Worm (Caenorhabditis elegans) whole organism, L4 larva: ENCODE measurements around the gene cka-1.
"Not testable (repeated sequence)": the region's sequence is repeated elsewhere in the genome, so short reads cannot be mapped to it uniquely, and the experiment has no call there.

Source experiments
- F26F4.8 ChIP-seq: fragments of 200-800 bp; sonication (Bioruptor generic); conservative IDR thresholded peaks from 2 replicates; pipeline ENCODE4 v1.3.6; 2022; ENCODE audit warnings: missing genetic modification characterization, missing compliant biosample characterization
- F44E2.7 ChIP-seq: fragments of 200-800 bp; sonication (Bioruptor generic); IDR thresholded peaks from 2 replicates; pipeline ENCODE4 v2.1.2; 2022; ENCODE audit warnings: missing genetic modification characterization, missing compliant biosample characterization
- F49E8.2 ChIP-seq: sonication (generic microtip); optimal IDR thresholded peaks from 2 replicates; lab custom pipeline; 2016; ENCODE audit warnings: missing compliant biosample characterization, mild to moderate bottlenecking, missing genetic modification characterization, borderline replicate concordance
- T20F7.1 ChIP-seq: fragments of 200-800 bp; sonication (Bioruptor generic); optimal IDR thresholded peaks from 2 replicates; lab custom pipeline; 2018; ENCODE audit warnings: mild to moderate bottlenecking, missing genetic modification characterization, missing compliant biosample characterization
- T26A8.4 ChIP-seq: fragments of 200-800 bp; sonication (Bioruptor generic); IDR thresholded peaks from 2 replicates; pipeline ENCODE4 v1.3.6; 2022; ENCODE audit warnings: missing genetic modification characterization, missing compliant biosample characterization
- Y48G9A.11 ChIP-seq: fragments of 200-800 bp; sonication (Bioruptor generic); IDR thresholded peaks from 2 replicates; pipeline ENCODE4 v1.3.6; 2022; ENCODE audit warnings: missing genetic modification reagents, missing genetic modification characterization, missing compliant biosample characterization
- Y5F2A.4 ChIP-seq: fragments of 200-800 bp; sonication (Bioruptor generic); optimal IDR thresholded peaks from 2 replicates; lab custom pipeline; 2018; ENCODE audit warnings: mild to moderate bottlenecking, missing genetic modification characterization, missing compliant biosample characterization
- ZK546.5 ChIP-seq, 2 experiments: sonication (generic microtip); optimal IDR thresholded peaks; 2 replicates each; lab custom pipeline; 2017; ENCODE audit warnings: missing biosample characterization in 2 of 2, missing genetic modification characterization in 2 of 2
- ceh-20 ChIP-seq: fragments of 200-800 bp; sonication (Bioruptor generic); IDR thresholded peaks from 2 replicates; pipeline ENCODE4 v1.3.6; 2022; ENCODE audit warnings: missing genetic modification reagents, missing genetic modification characterization, missing compliant biosample characterization
- ceh-28 ChIP-seq: fragments of 150-350 bp; optimal IDR thresholded peaks from 2 replicates; lab custom pipeline; 2014; ENCODE audit warnings: missing biosample characterization, missing genetic modification reagents, missing genetic modification characterization
- ceh-32 ChIP-seq: sonication (generic microtip); optimal IDR thresholded peaks from 2 replicates; lab custom pipeline; 2016; ENCODE audit warnings: mild to moderate bottlenecking, missing genetic modification characterization, missing compliant biosample characterization; ENCODE audit not compliant: poor library complexity
- ceh-44 ChIP-seq: fragments of 200-800 bp; sonication (Bioruptor generic); IDR thresholded peaks from 2 replicates; pipeline ENCODE4 v1.3.6; 2022; ENCODE audit warnings: missing genetic modification reagents, missing genetic modification characterization, missing compliant biosample characterization
- daf-16 ChIP-seq, 3 experiments: sonication (generic microtip); optimal IDR thresholded peaks; 2 replicates each; lab custom pipeline; 2016 to 2017; ENCODE audit warnings: missing genetic modification characterization in 3 of 3, missing genetic modification reagents in 3 of 3, mild to moderate bottlenecking in 2 of 3, missing compliant biosample characterization in 2 of 3, missing biosample characterization in 1 of 3, moderate library complexity in 1 of 3
- daf-8 ChIP-seq: fragments of 200-800 bp; sonication (Bioruptor generic); IDR thresholded peaks from 2 replicates; pipeline ENCODE4 v1.3.6; 2022; ENCODE audit warnings: missing genetic modification characterization, missing compliant biosample characterization
- dmd-6 ChIP-seq: fragments of 200-800 bp; sonication (Bioruptor generic); IDR thresholded peaks from 2 replicates; pipeline ENCODE4 v1.3.6; 2022; ENCODE audit warnings: missing genetic modification reagents, missing genetic modification characterization, missing compliant biosample characterization
- dpl-1 ChIP-seq: fragments of 150-350 bp; optimal IDR thresholded peaks from 2 replicates; lab custom pipeline; 2014; ENCODE audit warnings: missing biosample characterization, missing genetic modification reagents, missing genetic modification characterization
- dve-1 ChIP-seq: sonication (generic microtip); optimal IDR thresholded peaks from 2 replicates; lab custom pipeline; 2017; ENCODE audit warnings: antibody characterized with exemption, mild to moderate bottlenecking, missing genetic modification characterization, missing compliant biosample characterization; ENCODE audit not compliant: insufficient read depth
- egl-27 ChIP-seq: sonication (generic microtip); optimal IDR thresholded peaks from 3 replicates; lab custom pipeline; 2017; ENCODE audit warnings: missing biosample characterization, missing genetic modification reagents, missing genetic modification characterization
- egl-43 ChIP-seq: fragments of 200-800 bp; sonication (Bioruptor generic); IDR thresholded peaks from 2 replicates; pipeline ENCODE4 v1.3.6; 2022; ENCODE audit warnings: missing genetic modification reagents, missing genetic modification characterization, missing compliant biosample characterization
- fkh-10 ChIP-seq: fragments of 150-350 bp; optimal IDR thresholded peaks from 2 replicates; lab custom pipeline; 2014; ENCODE audit warnings: missing biosample characterization, missing genetic modification reagents, missing genetic modification characterization
- gei-8 ChIP-seq: fragments of 200-800 bp; sonication (Bioruptor generic); optimal IDR thresholded peaks from 2 replicates; lab custom pipeline; 2018; ENCODE audit warnings: mild to moderate bottlenecking, missing genetic modification characterization, missing compliant biosample characterization
- hlh-11 ChIP-seq: fragments of 200-800 bp; sonication (Bioruptor generic); optimal IDR thresholded peaks from 2 replicates; lab custom pipeline; 2018; ENCODE audit warnings: mild to moderate bottlenecking, missing genetic modification characterization, missing compliant biosample characterization
- hmg-1.1 ChIP-seq: fragments of 200-800 bp; sonication (Bioruptor generic); IDR thresholded peaks from 2 replicates; pipeline ENCODE4 v1.3.6; 2022; ENCODE audit warnings: missing genetic modification reagents, missing genetic modification characterization, missing compliant biosample characterization
- lin-1 ChIP-seq: fragments of 200-800 bp; sonication (Bioruptor generic); IDR thresholded peaks from 2 replicates; pipeline ENCODE4 v1.3.6; 2022; ENCODE audit warnings: missing genetic modification reagents, missing genetic modification characterization, missing compliant biosample characterization
- lir-3 ChIP-seq: sonication (generic microtip); optimal IDR thresholded peaks from 2 replicates; lab custom pipeline; 2016; ENCODE audit warnings: mild to moderate bottlenecking, missing genetic modification characterization, missing compliant biosample characterization
- madf-9 ChIP-seq: fragments of 200-800 bp; sonication (Bioruptor generic); conservative IDR thresholded peaks from 2 replicates; pipeline ENCODE4 v1.3.6; 2022; ENCODE audit warnings: missing genetic modification reagents, missing genetic modification characterization, missing compliant biosample characterization
- nhr-10 ChIP-seq: fragments of 150-350 bp; optimal IDR thresholded peaks from 2 replicates; lab custom pipeline; 2014; ENCODE audit warnings: missing biosample characterization, missing genetic modification characterization
- nhr-28 ChIP-seq: fragments of 150-350 bp; optimal IDR thresholded peaks from 2 replicates; lab custom pipeline; 2014; ENCODE audit warnings: missing biosample characterization, missing genetic modification characterization
- nhr-48 ChIP-seq: sonication (generic microtip); optimal IDR thresholded peaks from 2 replicates; lab custom pipeline; 2016; ENCODE audit warnings: mild to moderate bottlenecking, missing genetic modification characterization, missing compliant biosample characterization
- nhr-77 ChIP-seq: fragments of 150-350 bp; optimal IDR thresholded peaks from 2 replicates; lab custom pipeline; 2014; ENCODE audit warnings: missing biosample characterization, missing genetic modification characterization
- pqm-1 ChIP-seq: sonication (generic microtip); optimal IDR thresholded peaks from 2 replicates; lab custom pipeline; 2017; ENCODE audit warnings: missing biosample characterization, missing genetic modification characterization
- saeg-2 ChIP-seq: fragments of 200-800 bp; sonication (Bioruptor generic); IDR thresholded peaks from 2 replicates; pipeline ENCODE4 v1.3.6; 2022; ENCODE audit warnings: missing genetic modification reagents, missing genetic modification characterization, missing compliant biosample characterization
- sdz-12 ChIP-seq: fragments of 200-800 bp; sonication (Bioruptor generic); optimal IDR thresholded peaks from 2 replicates; lab custom pipeline; 2018; ENCODE audit warnings: mild to moderate bottlenecking, missing genetic modification characterization, missing compliant biosample characterization
- snpc-1.2 ChIP-seq: fragments of 200-800 bp; sonication (Bioruptor generic); IDR thresholded peaks from 2 replicates; pipeline ENCODE4 v1.3.6; 2022; ENCODE audit warnings: missing genetic modification reagents, missing genetic modification characterization, missing compliant biosample characterization
- tra-1 ChIP-seq: fragments of 200-800 bp; sonication (Bioruptor generic); IDR thresholded peaks from 2 replicates; pipeline ENCODE4 v1.3.6; 2022; ENCODE audit warnings: missing genetic modification reagents, missing genetic modification characterization, missing compliant biosample characterization
- zfp-2 ChIP-seq: sonication (generic microtip); optimal IDR thresholded peaks from 2 replicates; lab custom pipeline; 2016; ENCODE audit warnings: mild to moderate bottlenecking, missing genetic modification characterization, missing compliant biosample characterization
- zip-11 ChIP-seq: fragments of 200-800 bp; sonication (Bioruptor generic); IDR thresholded peaks from 2 replicates; pipeline ENCODE4 v1.3.6; 2022; ENCODE audit warnings: missing genetic modification characterization, missing compliant biosample characterization

The cka-1 gene

DNA sequence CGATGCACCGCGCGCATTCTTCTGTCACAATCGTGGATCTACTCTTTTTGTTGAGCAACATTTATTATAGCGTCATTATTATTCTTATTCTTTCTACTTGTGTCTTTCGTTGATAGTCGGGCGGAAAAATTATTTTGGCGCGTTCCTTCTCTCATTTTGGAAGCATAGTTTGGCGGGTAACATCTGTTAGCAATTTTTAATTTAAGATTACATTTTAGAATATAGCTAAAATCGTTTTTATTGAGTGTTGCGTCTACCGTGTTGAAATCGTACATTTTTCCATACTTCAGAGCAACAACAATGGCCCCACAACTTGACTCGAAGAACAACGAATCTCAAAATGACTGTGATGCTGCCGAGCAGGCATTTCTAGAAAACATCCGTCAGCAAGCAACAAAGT lies 46.8 kb downstream of the cka-1 start, which contains the start of gene sdz-36:
TSS of gene sdz-36 (plus strand) at position 301 of the 400 bp plus-strand sequence.
- TF ChIP-seq nhr-28: no peak
- TF ChIP-seq nhr-10 (tag; lab: Kevin White, UChicago): no peak
- no peak for TF ChIP-seq ceh-20 (GFP tag; lab: Robert Waterston, UW)
- TF ChIP-seq dpl-1 (GFP tag; lab: Kevin White, UChicago): no peak
- TF ChIP-seq gei-8 (GFP tag; lab: Kevin White, UChicago): no peak
- TF ChIP-seq hmg-1.1 (GFP tag; lab: Robert Waterston, UW): no peak
- no peak for TF ChIP-seq ceh-28 (tag; lab: Kevin White, UChicago)
- no peak for TF ChIP-seq ZK546.5 (tag; optimal IDR thresholded peaks at IDR 0.05; lab: Kevin White, UChicago)
- no peak for TF ChIP-seq F44E2.7
- TF ChIP-seq ceh-32 (tag; lab: Kevin White, UChicago): no peak
- TF ChIP-seq Y5F2A.4 (GFP tag; lab: Kevin White, UChicago): no peak
- TF ChIP-seq saeg-2 (GFP tag; lab: Robert Waterston, UW): no peak
- TF ChIP-seq madf-9 (GFP tag; lab: Robert Waterston, UW): no peak
- no peak for TF ChIP-seq dmd-6
- TF ChIP-seq nhr-77 (tag; lab: Kevin White, UChicago): no peak
- no peak for TF ChIP-seq egl-27 (tag; lab: Kevin White, UChicago)
- TF ChIP-seq snpc-1.2: no peak

DNA sequence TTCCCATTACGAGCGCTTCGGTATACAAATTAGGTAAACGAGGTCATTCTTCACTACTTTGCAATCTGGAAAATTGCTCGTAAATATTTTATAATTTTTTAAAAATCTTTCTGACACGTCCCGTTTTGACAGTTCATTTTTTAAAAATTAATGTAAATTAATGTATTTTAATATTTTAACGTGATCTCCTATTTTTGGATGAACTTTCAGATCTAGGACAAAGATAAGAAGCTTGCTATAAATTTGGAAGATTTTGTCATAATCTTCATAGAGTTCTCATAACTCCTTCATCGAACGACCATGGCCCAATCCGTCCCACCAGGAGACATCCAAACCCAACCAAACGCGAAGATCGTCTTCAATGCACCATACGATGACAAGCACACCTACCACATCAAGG lies 48.7 kb downstream of the cka-1 start, which contains the start of gene msp-76:
TSS of gene msp-76 (plus strand) at position 301 of the 400 bp plus-strand sequence.
- TF ChIP-seq T26A8.4; lir-3 (tag; lab: Kevin White, UChicago); ceh-28 (tag; lab: Kevin White, UChicago): not testable (repeated sequence)
- TF ChIP-seq, all 104 proteins: peak for 0; not testable (repeated sequence) for 104

DNA sequence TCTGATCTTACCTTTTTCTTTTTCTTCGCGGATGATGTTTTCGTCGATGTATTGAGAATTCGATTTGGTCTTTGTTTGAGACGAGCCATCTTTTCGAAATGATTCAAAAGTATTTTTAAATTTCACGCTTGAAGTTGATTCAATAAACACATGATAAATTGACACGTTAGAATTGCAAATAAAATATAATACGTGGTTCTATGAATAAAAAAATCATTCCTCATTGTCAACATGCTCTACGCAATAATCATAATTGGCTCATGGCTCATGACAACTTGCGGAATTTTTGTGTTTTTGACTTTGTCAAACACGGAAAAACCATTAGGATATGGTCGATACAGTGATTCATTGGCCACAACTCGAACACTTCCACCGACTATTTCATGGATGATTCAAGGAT lies 54.0 kb downstream of the cka-1 start, which contains the start of the genes htas-1 and ZK1251.3:
TSS of gene htas-1 (minus strand) at position 101 of the 400 bp plus-strand sequence.
TSS of gene ZK1251.3 (plus strand) at position 226 of the 400 bp plus-strand sequence.
- no peak for TF ChIP-seq zip-11 (GFP tag; lab: Robert Waterston, UW)
- no peak for TF ChIP-seq sdz-12 (GFP tag; lab: Kevin White, UChicago)
- no peak for TF ChIP-seq zfp-2 (tag; lab: Kevin White, UChicago)
- no peak for TF ChIP-seq egl-43 (GFP tag; lab: Robert Waterston, UW)

DNA sequence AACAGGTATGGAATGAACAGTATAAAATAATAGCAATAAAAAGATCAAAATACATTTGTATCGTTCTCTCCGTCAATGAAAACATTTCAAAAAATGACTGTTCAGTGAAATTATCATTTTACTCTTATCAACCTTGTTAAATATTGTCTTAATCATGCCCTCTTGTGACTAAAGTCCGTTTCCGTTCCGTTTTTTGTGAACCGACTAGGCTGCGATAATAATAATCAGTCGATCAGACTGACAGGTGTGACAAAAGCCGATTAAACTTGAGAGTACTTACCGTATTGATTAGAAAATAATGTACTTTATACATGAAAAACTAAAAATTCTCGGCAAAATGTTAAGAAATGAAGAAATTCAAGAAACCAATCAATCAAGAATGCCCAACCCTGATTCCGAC lies 54.9 kb downstream of the cka-1 start, which contains the start of gene ins-7:
TSS of gene ins-7 (minus strand) at position 332 of the 400 bp plus-strand sequence.
- TF ChIP-seq nhr-48 (tag; lab: Kevin White, UChicago) (peak; percentile 30), fkh-10 (GFP tag; lab: Kevin White, UChicago) (no peak), daf-8 (no peak), nhr-28 (peak; percentile 72), ceh-44 (GFP tag; lab: Robert Waterston, UW) (no peak), daf-16 (GFP tag; optimal IDR thresholded peaks at IDR 0.05; lab: Kevin White, UChicago) (peak in 1 of 2 experiments; percentile 9), daf-16 (tag; optimal IDR thresholded peaks at IDR 0.05; lab: Kevin White, UChicago) (no peak), pqm-1 (peak; percentile 64), dmd-6 (peak; percentile 93), hlh-11 (tag; lab: Kevin White, UChicago) (peak; percentile 65), tra-1 (peak; percentile 62; the same call in 1 of the 2 replicates), F49E8.2 (tag; lab: Kevin White, UChicago) (no peak), F26F4.8 (no peak), dve-1 (tag; lab: Kevin White, UChicago) (peak; percentile 76), T20F7.1 (GFP tag; lab: Kevin White, UChicago) (peak; percentile 40), lin-1 (GFP tag; lab: Robert Waterston, UW) (peak; percentile 79; the same call in 1 of the 2 replicates), Y48G9A.11 (no peak)
